Worm (Caenorhabditis elegans): ENCODE results near the gene spl-2.

- TF ChIP-seq zag-1 (tag; optimal IDR thresholded peaks at IDR 0.05) = no peak
- no peak for TF ChIP-seq lir-3 (tag; optimal IDR thresholded peaks at IDR 0.05; ENCODE audit: poor library complexity)
- TF ChIP-seq snpc-4 (tag; optimal IDR thresholded peaks at IDR 0.05) = no peak
- no peak for TF ChIP-seq unc-62 (GFP tag; optimal IDR thresholded peaks at IDR 0.05)
- TF ChIP-seq ztf-11 (tag; optimal IDR thresholded peaks at IDR 0.05) = no peak
- no peak for TF ChIP-seq ceh-90 (tag; optimal IDR thresholded peaks at IDR 0.05)
- TF ChIP-seq tbx-2 (tag; optimal IDR thresholded peaks at IDR 0.05) = no peak
- TF ChIP-seq egl-27 (tag; optimal IDR thresholded peaks at IDR 0.05) = no peak
- no peak for TF ChIP-seq xbp-1 (tag; optimal IDR thresholded peaks at IDR 0.05)
- TF ChIP-seq unc-86 (tag; optimal IDR thresholded peaks at IDR 0.05) = no peak
- no peak for TF ChIP-seq mdl-1 (tag; optimal IDR thresholded peaks at IDR 0.05)
- no peak for TF ChIP-seq elt-3 (tag; optimal IDR thresholded peaks at IDR 0.05)
- TF ChIP-seq Y116A8C.19 (tag; optimal IDR thresholded peaks at IDR 0.05; ENCODE audit: borderline replicate concordance) = no peak
Measured at ce11 chrV:9123186-9123585, 23.5 kb downstream of the spl-2 start, which contains the start of gene F21C10.11.

Data from whole organism, L1 larva.